Fruit fly (Drosophila melanogaster) whole organism, embryonic: Measurements from ENCODE around the gene Rbp.
A peak's percentile ranks its signal among the peaks of the same experiment; 100 is the strongest.

ENCODE experiments used
- Asciz ChIP-seq: fragments of 200-800 bp; sonication (Bioruptor generic); optimal IDR thresholded peaks from 2 replicates; lab custom pipeline; 2017; ENCODE audit warnings: missing biosample characterization, mild to moderate bottlenecking, missing genetic modification characterization, missing genetic modification reagents
- CG10543 ChIP-seq: fragments of 200-800 bp; sonication (Bioruptor generic); optimal IDR thresholded peaks from 3 replicates; lab custom pipeline; 2017; ENCODE audit warnings: missing biosample characterization, mild to moderate bottlenecking, missing genetic modification characterization, moderate library complexity
- CG10654 ChIP-seq: fragments of 200-800 bp; sonication (Bioruptor generic); optimal IDR thresholded peaks from 2 replicates; lab custom pipeline; 2016; ENCODE audit warnings: missing biosample characterization, missing genetic modification characterization
- CG10979 ChIP-seq: fragments of 200-800 bp; sonication (Bioruptor generic); optimal IDR thresholded peaks from 2 replicates; lab custom pipeline; 2018; ENCODE audit warnings: missing biosample characterization, mild to moderate bottlenecking, missing genetic modification characterization, moderate library complexity
- CG11247 ChIP-seq: fragments of 200-800 bp; sonication (Bioruptor generic); IDR thresholded peaks from 2 replicates; pipeline ENCODE4 v1.3.6; 2022; ENCODE audit warnings: missing biosample characterization, missing genetic modification characterization
- CG11398 ChIP-seq: fragments of 200-800 bp; sonication (Bioruptor generic); optimal IDR thresholded peaks from 2 replicates; lab custom pipeline; 2016; ENCODE audit warnings: missing biosample characterization, missing genetic modification characterization
- CG12071 ChIP-seq: fragments of 200-800 bp; sonication (Bioruptor generic); optimal IDR thresholded peaks from 3 replicates; lab custom pipeline; 2018; ENCODE audit warnings: missing biosample characterization, mild to moderate bottlenecking, missing genetic modification characterization
- CG12659 ChIP-seq: fragments of 200-800 bp; sonication (Bioruptor generic); optimal IDR thresholded peaks from 3 replicates; lab custom pipeline; 2017; ENCODE audit warnings: mild to moderate bottlenecking, missing biosample characterization, missing genetic modification reagents, missing genetic modification characterization
- CG12942 ChIP-seq: fragments of 200-800 bp; sonication (Bioruptor generic); optimal IDR thresholded peaks from 3 replicates; lab custom pipeline; 2016; ENCODE audit warnings: missing biosample characterization, missing genetic modification characterization
- CG1529 ChIP-seq: fragments of 200-800 bp; sonication (Bioruptor generic); optimal IDR thresholded peaks from 3 replicates; lab custom pipeline; 2018; ENCODE audit warnings: missing biosample characterization, missing genetic modification characterization
- CG16815 ChIP-seq: fragments of 200-800 bp; sonication (Bioruptor generic); optimal IDR thresholded peaks from 3 replicates; lab custom pipeline; 2017; ENCODE audit warnings: missing biosample characterization, mild to moderate bottlenecking, missing genetic modification characterization
- CG17802 ChIP-seq: fragments of 200-800 bp; sonication (Bioruptor generic); optimal IDR thresholded peaks from 2 replicates; lab custom pipeline; 2018; ENCODE audit warnings: missing biosample characterization, mild to moderate bottlenecking, missing genetic modification characterization, moderate library complexity
- CG2712 ChIP-seq: fragments of 200-800 bp; optimal IDR thresholded peaks from 3 replicates; lab custom pipeline; 2019; ENCODE audit warnings: missing biosample characterization, mild to moderate bottlenecking, missing genetic modification characterization, moderate library complexity
- CG2875 ChIP-seq: fragments of 200-800 bp; sonication (Bioruptor generic); optimal IDR thresholded peaks from 2 replicates; lab custom pipeline; 2017; ENCODE audit warnings: missing biosample characterization, mild to moderate bottlenecking, missing genetic modification characterization, missing genetic modification reagents
- CG33557 ChIP-seq: fragments of 200-800 bp; sonication (Bioruptor generic); optimal IDR thresholded peaks from 2 replicates; lab custom pipeline; 2019; ENCODE audit warnings: missing biosample characterization, mild to moderate bottlenecking, missing genetic modification characterization, moderate library complexity
- CG3407 ChIP-seq: fragments of 200-800 bp; sonication (Bioruptor generic); optimal IDR thresholded peaks from 2 replicates; lab custom pipeline; 2018; ENCODE audit warnings: missing biosample characterization, mild to moderate bottlenecking, missing genetic modification characterization
- CG5245 ChIP-seq: fragments of 200-800 bp; sonication (Bioruptor generic); optimal IDR thresholded peaks from 3 replicates; lab custom pipeline; 2016; ENCODE audit warnings: missing biosample characterization, missing genetic modification characterization
- CG7372 ChIP-seq: fragments of 200-800 bp; sonication (Bioruptor generic); IDR thresholded peaks from 2 replicates; pipeline ENCODE4 v1.3.6; 2022; ENCODE audit warnings: missing biosample characterization, missing genetic modification characterization
- CG9727 ChIP-seq: fragments of 200-800 bp; sonication (Bioruptor generic); optimal IDR thresholded peaks from 3 replicates; lab custom pipeline; 2017; ENCODE audit warnings: missing biosample characterization, mild to moderate bottlenecking, missing genetic modification characterization
- CkIIα-i1 ChIP-seq: fragments of 200-800 bp; sonication (Bioruptor generic); IDR thresholded peaks from 2 replicates; pipeline ENCODE4 v1.3.6; 2022; ENCODE audit warnings: missing biosample characterization, missing genetic modification characterization
- Dll ChIP-seq: fragments of 200-800 bp; sonication (Bioruptor generic); IDR thresholded peaks from 4 replicates; pipeline ENCODE4 v1.3.6; 2022; ENCODE audit warnings: missing biosample characterization, missing genetic modification characterization; ENCODE audit not compliant: partially characterized antibody
- Fer3 ChIP-seq: fragments of 200-800 bp; sonication (Bioruptor generic); optimal IDR thresholded peaks from 2 replicates; lab custom pipeline; 2018; ENCODE audit warnings: missing biosample characterization, mild to moderate bottlenecking, missing genetic modification characterization, moderate library complexity
- Hsf ChIP-seq: fragments of 200-800 bp; sonication (Bioruptor generic); optimal IDR thresholded peaks from 3 replicates; lab custom pipeline; 2016; ENCODE audit warnings: missing biosample characterization, missing genetic modification characterization
- Lim3 ChIP-seq: fragments of 200-800 bp; sonication (Bioruptor generic); IDR thresholded peaks from 2 replicates; pipeline ENCODE4 v1.3.6; 2022; ENCODE audit warnings: missing biosample characterization, missing genetic modification characterization
- Meics ChIP-seq: fragments of 200-800 bp; sonication (Bioruptor generic); optimal IDR thresholded peaks from 2 replicates; lab custom pipeline; 2017; ENCODE audit warnings: missing biosample characterization, mild to moderate bottlenecking, missing genetic modification characterization
- Mes4 ChIP-seq: fragments of 200-800 bp; sonication (Bioruptor generic); optimal IDR thresholded peaks from 2 replicates; lab custom pipeline; 2016; ENCODE audit warnings: missing biosample characterization, missing genetic modification characterization
- NC2α ChIP-seq: fragments of 200-800 bp; sonication (Bioruptor generic); optimal IDR thresholded peaks from 2 replicates; lab custom pipeline; 2016; ENCODE audit warnings: missing biosample characterization, missing genetic modification characterization
- NC2β ChIP-seq: fragments of 200-800 bp; sonication (Bioruptor generic); optimal IDR thresholded peaks from 2 replicates; lab custom pipeline; 2016; ENCODE audit warnings: missing biosample characterization, missing genetic modification characterization
- PHDP ChIP-seq: fragments of 200-800 bp; sonication (Bioruptor generic); optimal IDR thresholded peaks from 3 replicates; lab custom pipeline; 2018; ENCODE audit warnings: missing biosample characterization, mild to moderate bottlenecking, missing genetic modification characterization, moderate library complexity
- Pdp1 ChIP-seq, 2 experiments: fragments of 200-800 bp; sonication (Bioruptor generic); optimal IDR thresholded peaks; 3 replicates each; lab custom pipeline; 2016; ENCODE audit warnings: missing biosample characterization in 2 of 2, missing genetic modification characterization in 2 of 2, mild to moderate bottlenecking in 1 of 2, moderate library complexity in 1 of 2
- Ptx1 ChIP-seq: fragments of 200-800 bp; sonication (Bioruptor generic); IDR thresholded peaks from 2 replicates; pipeline ENCODE4 v1.3.6; 2022; ENCODE audit warnings: missing biosample characterization, missing genetic modification characterization
- Taf1 ChIP-seq: fragments of 200-800 bp; sonication (Bioruptor generic); IDR thresholded peaks from 2 replicates; pipeline ENCODE4 v1.3.6; 2022; ENCODE audit warnings: missing biosample characterization, missing genetic modification characterization
- Xrp1 ChIP-seq: fragments of 200-800 bp; sonication (Bioruptor generic); IDR thresholded peaks from 2 replicates; pipeline ENCODE4 v1.3.6; 2022; ENCODE audit warnings: missing biosample characterization, missing genetic modification characterization
- amos ChIP-seq: fragments of 200-800 bp; sonication (Bioruptor generic); IDR thresholded peaks from 2 replicates; pipeline ENCODE4 v1.3.6; 2022; ENCODE audit warnings: missing biosample characterization, missing genetic modification characterization; ENCODE audit not compliant: partially characterized antibody
- ara ChIP-seq: fragments of 200-800 bp; sonication (Bioruptor generic); IDR thresholded peaks from 2 replicates; pipeline ENCODE4 v1.3.6; 2022; ENCODE audit warnings: missing biosample characterization, missing genetic modification characterization
- bigmax ChIP-seq: fragments of 200-800 bp; sonication (Bioruptor generic); optimal IDR thresholded peaks from 2 replicates; lab custom pipeline; 2018; ENCODE audit warnings: missing biosample characterization, mild to moderate bottlenecking, missing genetic modification characterization
- cad ChIP-seq: fragments of >200 bp; optimal IDR thresholded peaks from 2 replicates; lab custom pipeline; 2017; ENCODE audit warnings: missing biosample characterization, missing genetic modification characterization
- chif ChIP-seq, 2 experiments: fragments of 200-800 bp; sonication (Bioruptor generic); optimal IDR thresholded peaks; 3 replicates each; lab custom pipeline; 2016; ENCODE audit warnings: missing biosample characterization in 2 of 2, missing genetic modification characterization in 2 of 2
- eyg ChIP-seq: fragments of 200-800 bp; sonication (Bioruptor generic); optimal IDR thresholded peaks from 3 replicates; lab custom pipeline; 2016; ENCODE audit warnings: missing biosample characterization, missing genetic modification characterization
- fd3F ChIP-seq: fragments of 200-800 bp; sonication (Bioruptor generic); optimal IDR thresholded peaks from 2 replicates; lab custom pipeline; 2018; ENCODE audit warnings: missing biosample characterization, mild to moderate bottlenecking, missing genetic modification characterization, moderate library complexity
- gsb-n ChIP-seq: fragments of 200-800 bp; sonication (Bioruptor generic); optimal IDR thresholded peaks from 3 replicates; lab custom pipeline; 2018; ENCODE audit warnings: missing biosample characterization, mild to moderate bottlenecking, missing genetic modification characterization
- hth ChIP-seq: fragments of >200 bp; optimal IDR thresholded peaks from 2 replicates; lab custom pipeline; 2017; ENCODE audit warnings: inconsistent platforms
- pan ChIP-seq, 4 experiments: fragments of >200 bp in 3 of 4; fragments of 200-800 bp in 1 of 4; sonication (Bioruptor generic) in 1 of 4; optimal IDR thresholded peaks in 3 of 4; IDR thresholded peaks in 1 of 4; 2 replicates each; pipeline versions ENCODE4 v1.3.6 to Lab custom; 2017 to 2022; ENCODE audit warnings: missing biosample characterization in 2 of 4, missing genetic modification characterization in 2 of 4, mixed read lengths in 1 of 4
- pzg ChIP-seq: fragments of 200-800 bp; sonication (Bioruptor generic); optimal IDR thresholded peaks from 3 replicates; lab custom pipeline; 2018; ENCODE audit warnings: missing biosample characterization, mild to moderate bottlenecking, missing genetic modification characterization, moderate library complexity
- ranshi ChIP-seq: fragments of 200-800 bp; sonication (Bioruptor generic); IDR thresholded peaks from 2 replicates; pipeline ENCODE4 v1.3.6; 2022; ENCODE audit warnings: missing biosample characterization, missing genetic modification characterization
- ro ChIP-seq: fragments of 200-800 bp; sonication (Bioruptor generic); IDR thresholded peaks from 2 replicates; pipeline ENCODE4 v1.3.6; 2022; ENCODE audit warnings: missing biosample characterization, missing genetic modification characterization
- salm ChIP-seq: fragments of 200-800 bp; sonication (Bioruptor generic); optimal IDR thresholded peaks from 2 replicates; lab custom pipeline; 2018; ENCODE audit warnings: missing biosample characterization, mild to moderate bottlenecking, missing genetic modification characterization
- seq ChIP-seq: fragments of 200-800 bp; sonication (Bioruptor generic); IDR thresholded peaks from 2 replicates; pipeline ENCODE4 v1.3.6; 2022; ENCODE audit warnings: missing biosample characterization, missing genetic modification characterization
- toy ChIP-seq: fragments of 200-800 bp; sonication (Bioruptor generic); IDR thresholded peaks from 2 replicates; pipeline ENCODE4 v1.3.6; 2022; ENCODE audit warnings: missing biosample characterization, missing genetic modification characterization
- wdn ChIP-seq: fragments of 200-800 bp; sonication (Bioruptor generic); IDR thresholded peaks from 2 replicates; pipeline ENCODE4 v1.3.6; 2022; ENCODE audit warnings: missing biosample characterization, missing genetic modification characterization
- wek ChIP-seq: fragments of 200-800 bp; sonication (Bioruptor generic); optimal IDR thresholded peaks from 3 replicates; lab custom pipeline; 2018; ENCODE audit warnings: missing biosample characterization, mild to moderate bottlenecking, missing genetic modification characterization, moderate library complexity

Rbp gene

dm6 chr3R:15366839-15367238 is 7.6 kb upstream of the Rbp start (continued):
- TF ChIP-seq CG12942 (GFP tag; lab: Kevin White, UChicago) (no peak), CG2875 (GFP tag; lab: Kevin White, UChicago) (no peak), Pdp1 (GFP tag; optimal IDR thresholded peaks at IDR 0.05; lab: Kevin White, UChicago) (no peak), Taf1 (GFP tag; lab: Robert Waterston, UW) (no peak), CG17802 (tag; lab: Kevin White, UChicago) (no peak), wdn (GFP tag; lab: Robert Waterston, UW) (no peak), ara (GFP tag; lab: Robert Waterston, UW) (no peak), Meics (peak; percentile 13), chif (GFP tag; optimal IDR thresholded peaks at IDR 0.05; lab: Kevin White, UChicago) (no peak), CG11247 (GFP tag; lab: Robert Waterston, UW) (no peak), CG10543 (GFP tag; lab: Kevin White, UChicago) (no peak), Asciz (GFP tag; lab: Kevin White, UChicago) (no peak), CG33557 (GFP tag; lab: Kevin White, UChicago) (no peak), PHDP (tag; lab: Kevin White, UChicago) (peak; percentile 63), hth (no peak), cad (GFP tag; lab: Kevin White, UChicago) (no peak), CG7372 (GFP tag; lab: Robert Waterston, UW) (no peak), CG9727 (GFP tag; lab: Kevin White, UChicago) (peak; percentile 37), Dll (GFP tag; lab: Robert Waterston, UW) (no peak), toy (GFP tag; lab: Robert Waterston, UW) (no peak), CG3407 (GFP tag; lab: Kevin White, UChicago) (no peak), amos (GFP tag; lab: Robert Waterston, UW) (no peak), CG1529 (no peak), CG11398 (no peak), Mes4 (no peak), Hsf (GFP tag; lab: Kevin White, UChicago) (no peak), NC2β (GFP tag; lab: Kevin White, UChicago) (no peak), salm (tag; lab: Kevin White, UChicago) (peak; percentile 16), CG10979 (tag; lab: Kevin White, UChicago) (peak; percentile 44), bigmax (GFP tag; lab: Kevin White, UChicago) (no peak), Xrp1 (peak; percentile 41; the same call in 1 of the 2 replicates), Ptx1 (GFP tag; lab: Robert Waterston, UW) (peak; percentile 39; the same call in 1 of the 2 replicates), CkIIα-i1 (GFP tag; lab: Robert Waterston, UW) (no peak), CG5245 (GFP tag; lab: Kevin White, UChicago) (no peak), ro (no peak), eyg (GFP tag; lab: Kevin White, UChicago) (no peak), CG12659 (peak; percentile 30), CG2712 (tag; lab: Kevin White, UChicago) (peak; percentile 45), ranshi (GFP tag; lab: Robert Waterston, UW) (peak; percentile 41; the same call in 1 of the 2 replicates), wek (GFP tag; lab: Kevin White, UChicago) (no peak), Fer3 (no peak), pan (optimal IDR thresholded peaks at IDR 0.05; lab: Kevin White, UChicago) (no peak), pan (GFP tag; optimal IDR thresholded peaks at IDR 0.05 in 1 of 2, IDR thresholded peaks at IDR 0.05 in 1 of 2) (peak in 1 of 2 experiments; percentile 65), fd3F (GFP tag; lab: Kevin White, UChicago) (peak; percentile 8), Lim3 (GFP tag; lab: Robert Waterston, UW) (no peak), CG12071 (GFP tag; lab: Kevin White, UChicago) (no peak), pzg (GFP tag; lab: Kevin White, UChicago) (no peak), CG16815 (GFP tag; lab: Kevin White, UChicago) (no peak), seq (GFP tag; lab: Robert Waterston, UW) (peak; percentile 67), CG10654 (GFP tag; lab: Kevin White, UChicago) (no peak), gsb-n (no peak), NC2α (GFP tag; lab: Kevin White, UChicago) (no peak)
